Worm (Caenorhabditis elegans) whole organism, dauer: ENCODE data around the gene cest-7.

Experiments
- unc-62 ChIP-seq: sonication (generic microtip); optimal IDR thresholded peaks from 2 replicates; lab custom pipeline; 2017; ENCODE audit warnings: missing biosample characterization, missing genetic modification reagents, missing genetic modification characterization

cest-7 gene

DNA sequence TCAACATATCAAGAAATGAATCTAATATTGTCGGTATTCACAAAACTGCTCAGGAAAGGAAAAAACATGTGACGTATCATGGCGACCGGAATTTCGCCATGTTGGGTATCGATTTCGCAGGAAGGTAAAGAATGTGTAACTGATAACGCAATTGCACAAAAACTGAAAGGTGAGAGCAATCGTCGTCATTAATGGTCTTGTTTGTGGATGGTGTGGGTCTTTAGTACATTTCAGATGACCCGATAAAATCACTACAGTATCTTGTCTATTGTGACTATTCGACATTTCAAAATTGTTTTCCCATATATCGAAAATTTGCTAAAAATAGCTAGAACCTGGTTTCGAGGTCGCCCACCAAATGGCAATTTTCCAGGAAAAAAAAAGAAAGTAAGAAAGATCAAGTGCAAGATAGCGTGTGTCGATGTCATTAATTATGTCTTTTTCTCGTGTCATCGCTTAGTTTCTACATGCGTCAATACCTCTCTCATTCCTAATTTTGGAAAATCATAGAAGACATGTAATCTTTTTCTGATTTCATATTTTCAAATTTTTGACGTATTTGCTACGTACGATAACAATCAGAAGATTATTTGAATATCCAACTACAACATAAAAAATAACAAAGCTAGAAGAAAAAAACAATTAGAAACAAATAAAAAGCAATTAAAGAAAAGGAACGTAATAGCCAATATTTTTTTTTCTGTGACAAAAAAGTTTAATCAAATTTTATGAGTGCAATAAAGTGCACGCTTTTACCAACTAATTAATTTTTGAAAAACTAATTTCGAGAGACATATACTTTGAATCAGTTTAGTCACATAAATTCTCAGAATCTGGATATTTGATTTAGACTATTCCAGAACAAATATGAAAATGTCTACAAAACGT, 19.4 kb upstream of the cest-7 start:
- no peak for TF ChIP-seq unc-62 (GFP tag; lab: Kevin White, UChicago)

DNA sequence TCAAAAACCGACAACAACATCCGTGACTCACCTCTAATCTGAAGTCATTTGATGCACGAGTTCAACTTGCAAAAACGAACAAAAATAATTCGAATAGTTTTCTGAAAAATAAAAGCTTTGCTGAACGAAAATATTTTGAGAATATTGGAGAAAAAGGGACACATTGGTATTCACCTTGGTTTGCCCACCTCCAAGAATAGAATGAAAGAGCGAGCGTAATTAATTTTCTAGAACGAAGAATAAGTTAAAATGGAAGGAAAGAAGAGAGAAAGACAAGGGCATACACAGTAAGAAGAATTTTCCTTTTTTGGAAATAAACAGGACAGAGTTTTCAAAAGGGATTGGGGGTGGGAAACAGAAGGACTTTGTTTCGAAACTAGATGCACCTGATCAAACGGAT, 16.9 kb upstream of the cest-7 start, which contains the start of gene cab-1:
cab-1 (minus strand) TSS at position 101 of the 400 bp plus-strand sequence.
- no peak for TF ChIP-seq unc-62 (GFP tag; lab: Kevin White, UChicago)

DNA sequence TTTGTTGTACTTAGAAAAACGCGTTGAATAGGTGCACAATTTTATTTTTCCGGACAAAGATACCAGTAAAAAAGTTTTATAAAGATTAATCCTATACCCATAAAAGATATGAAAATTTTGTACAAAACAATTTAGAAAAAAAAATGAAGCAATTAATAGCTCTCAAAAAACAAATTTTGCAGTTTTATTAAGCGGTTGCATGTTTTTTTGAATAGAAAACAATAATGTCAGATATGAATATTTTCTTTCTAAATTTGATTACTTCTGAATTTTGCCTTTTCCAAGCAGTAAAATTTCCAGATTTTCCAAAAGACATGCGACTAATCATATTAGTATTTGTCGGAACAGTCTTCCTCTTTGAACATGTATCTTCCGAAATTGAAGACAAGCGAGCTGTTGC, 12.8 kb upstream of the cest-7 start, which contains the start of gene C23H4.8:
C23H4.8 (plus strand) TSS at position 301 of the 400 bp plus-strand sequence.
- TF ChIP-seq unc-62 (GFP tag; lab: Kevin White, UChicago) = no peak

DNA sequence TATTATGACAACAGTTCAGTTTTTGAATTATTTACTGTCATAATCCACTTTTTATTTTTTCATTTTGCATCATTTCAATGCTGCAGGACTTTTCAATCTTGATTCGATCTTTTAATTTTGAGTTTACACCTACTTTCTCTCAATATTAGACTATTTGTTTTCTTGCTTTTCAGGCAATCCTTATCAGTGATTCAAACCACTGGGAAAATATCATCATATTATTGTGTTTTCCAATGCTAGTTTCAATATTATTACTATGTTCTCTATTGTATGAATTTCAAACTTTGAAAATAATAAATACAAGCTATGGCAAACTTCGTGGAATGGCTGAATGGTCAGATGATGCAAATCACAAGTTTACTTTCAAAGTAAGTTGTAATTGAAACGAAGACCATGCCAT, 10.3 kb upstream of the cest-7 start, which contains the start of gene cest-8:
cest-8 (plus strand) TSS at position 184 of the 400 bp plus-strand sequence.
- TF ChIP-seq unc-62 (GFP tag; lab: Kevin White, UChicago) = no peak

DNA sequence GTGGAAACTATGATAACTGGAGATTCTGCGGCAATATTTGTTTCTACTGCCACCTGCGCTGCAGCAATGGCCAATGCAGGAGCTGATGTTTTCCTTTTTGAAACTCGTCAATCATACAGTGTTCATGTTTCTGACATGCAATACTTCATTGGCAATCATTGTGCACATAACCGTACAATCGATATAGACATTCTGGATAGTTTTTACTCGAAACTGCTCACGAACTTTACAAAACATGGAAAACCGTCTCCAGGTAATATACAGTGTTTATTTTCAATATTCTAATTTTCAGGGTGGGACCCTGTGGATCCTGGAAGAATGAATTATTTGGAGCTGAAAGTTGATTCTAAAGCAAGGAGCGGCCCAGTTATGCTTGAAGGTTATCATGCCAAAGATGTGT, 7.9 kb upstream of the cest-7 start, which contains the start of gene cest-9.2:
cest-9.2 (plus strand) TSS at position 301 of the 400 bp plus-strand sequence.
- TF ChIP-seq unc-62 (GFP tag; lab: Kevin White, UChicago) = no peak

DNA sequence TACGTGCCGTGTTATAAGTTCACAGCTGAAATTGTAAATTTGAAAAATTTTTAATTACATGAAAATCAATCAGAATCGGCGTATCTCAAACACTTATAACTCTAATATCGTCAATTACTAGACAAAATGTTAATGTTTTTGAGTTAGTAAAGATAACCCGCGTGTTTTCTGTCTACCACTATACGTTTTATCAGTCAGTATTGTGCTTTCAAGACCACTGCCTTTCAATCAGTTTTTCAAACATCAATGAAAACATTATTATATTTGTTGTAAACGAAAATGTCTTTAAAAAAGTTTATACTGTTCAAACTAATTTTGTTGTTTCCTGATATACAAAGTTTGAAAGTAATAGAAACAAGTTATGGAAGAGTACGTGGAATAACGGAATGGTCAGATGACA, 7.0 kb upstream of the cest-7 start:
- no peak for TF ChIP-seq unc-62 (GFP tag; lab: Kevin White, UChicago)

DNA sequence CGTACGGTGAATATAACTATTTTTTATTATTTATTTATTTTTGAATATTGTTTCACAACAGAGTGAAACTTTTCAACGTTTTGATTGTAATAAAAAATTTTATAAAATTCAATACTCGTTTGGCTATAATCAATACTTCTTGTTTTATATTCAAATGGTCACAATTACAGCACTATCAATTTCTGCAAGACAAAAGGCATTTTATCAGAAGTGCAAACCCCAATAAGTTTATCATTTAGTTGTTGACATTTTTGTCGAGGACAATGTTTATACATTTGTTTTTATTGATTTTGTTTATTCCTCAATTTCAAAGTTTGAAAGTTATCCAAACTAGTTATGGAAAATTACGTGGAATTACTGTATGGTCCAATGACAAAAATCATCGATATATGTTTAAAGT, 3.8 kb upstream of the cest-7 start, which contains the start of gene cest-9.1:
cest-9.1 (plus strand) TSS at position 213 of the 400 bp plus-strand sequence.
- no peak for TF ChIP-seq unc-62 (GFP tag; lab: Kevin White, UChicago)

DNA sequence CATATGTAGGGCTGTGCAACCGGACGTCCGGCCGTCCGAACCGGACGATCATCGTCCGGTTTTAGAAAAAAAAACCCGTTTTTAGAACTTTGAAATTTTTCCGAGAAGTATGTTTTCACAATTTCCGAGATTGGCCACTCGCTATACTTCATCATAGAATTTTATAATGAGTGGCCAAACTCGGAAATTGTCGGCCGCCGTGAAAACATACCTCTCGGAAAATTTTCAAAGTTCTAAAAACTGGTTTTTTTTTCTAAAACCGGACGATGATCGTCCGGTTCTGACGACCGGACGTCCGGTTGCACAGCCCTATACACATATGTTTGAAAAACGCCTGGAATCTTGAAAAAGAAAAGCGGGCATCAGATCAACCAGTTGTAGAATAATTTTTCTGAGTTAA, 2.6 kb upstream of the cest-7 start:
- no peak for TF ChIP-seq unc-62 (GFP tag; lab: Kevin White, UChicago)

DNA sequence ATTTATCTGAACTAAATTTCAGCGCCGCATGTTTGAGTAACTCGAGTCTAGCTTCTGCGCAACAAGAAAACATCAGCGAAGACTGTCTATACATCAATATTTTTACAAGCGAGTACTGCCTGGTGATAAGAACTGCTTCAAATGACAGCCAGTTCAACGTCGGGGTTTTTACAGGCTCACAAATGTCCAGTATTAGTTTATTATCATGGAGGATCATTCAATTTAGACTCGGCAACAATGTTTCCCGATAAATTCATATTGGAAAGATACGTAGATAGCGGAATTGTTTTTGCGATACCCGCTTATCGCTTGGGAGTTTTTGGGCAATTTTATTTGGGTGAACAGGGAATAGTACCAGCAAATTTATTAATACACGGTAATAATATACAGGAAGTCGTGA, 606 bp downstream of the cest-7 start:
- TF ChIP-seq unc-62 (GFP tag; lab: Kevin White, UChicago) = no peak

DNA sequence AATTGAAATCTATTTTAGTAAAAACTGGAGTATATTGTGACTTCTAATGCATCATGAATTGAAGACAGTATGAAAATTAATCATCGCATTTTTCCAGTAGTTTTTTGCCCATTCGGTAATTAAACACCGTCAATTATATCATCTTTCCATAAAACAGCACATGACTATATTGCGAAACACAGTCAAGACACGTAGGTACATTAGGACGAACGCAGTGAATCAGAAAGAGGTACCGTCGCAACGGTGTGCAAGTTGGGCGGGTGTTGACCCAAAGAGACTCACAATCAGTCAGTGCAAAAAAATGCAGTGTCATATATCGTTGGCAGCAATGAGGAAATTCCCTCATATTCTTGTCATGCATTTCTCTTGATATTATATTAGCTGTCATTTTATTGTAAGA, 4.7 kb downstream of the cest-7 start:
- no peak for TF ChIP-seq unc-62 (GFP tag; lab: Kevin White, UChicago)

DNA sequence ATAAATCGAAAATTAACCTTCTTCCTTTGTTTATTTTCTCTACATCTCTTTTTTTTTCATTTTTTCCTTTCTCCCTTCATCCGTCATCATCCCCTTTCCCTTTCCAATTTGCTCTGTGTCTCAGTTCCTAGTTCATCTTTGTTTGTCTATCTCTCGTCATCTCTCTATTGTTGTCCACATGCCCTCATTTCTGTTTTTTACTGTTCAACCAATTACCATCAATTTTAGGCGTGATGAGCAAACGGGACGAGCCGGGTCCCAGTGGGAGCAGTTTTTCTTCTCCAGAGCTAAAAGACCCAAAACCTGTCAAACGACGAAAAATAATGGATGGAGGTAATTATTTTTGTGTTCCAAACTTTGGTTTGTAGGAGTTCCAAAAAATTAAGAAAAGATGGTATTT, 5.6 kb downstream of the cest-7 start, which contains the start of gene C23H4.6:
C23H4.6 (plus strand) TSS at position 219 of the 400 bp plus-strand sequence.
- no peak for TF ChIP-seq unc-62 (GFP tag; lab: Kevin White, UChicago)

DNA sequence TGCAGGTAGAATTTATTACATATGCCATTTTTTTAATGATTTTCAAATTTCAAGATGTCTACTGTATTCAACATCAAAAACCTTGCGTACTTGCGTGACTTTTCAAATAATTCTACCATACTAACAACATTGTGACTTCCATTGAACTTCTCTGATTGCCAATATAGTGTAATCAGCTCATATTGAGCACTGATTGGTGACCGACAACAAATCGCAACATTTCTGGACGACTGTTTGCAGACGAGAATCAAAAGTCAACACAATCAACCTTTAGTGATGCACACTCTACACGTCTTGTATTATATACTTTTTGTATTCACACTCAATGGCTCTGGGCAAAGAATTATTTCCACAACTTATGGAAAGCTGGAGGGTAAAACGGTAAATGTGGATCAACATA, 11.7 kb downstream of the cest-7 start, which contains the start of gene cest-3:
cest-3 (plus strand) TSS at position 190 of the 400 bp plus-strand sequence.
- no peak for TF ChIP-seq unc-62 (GFP tag; lab: Kevin White, UChicago)

DNA sequence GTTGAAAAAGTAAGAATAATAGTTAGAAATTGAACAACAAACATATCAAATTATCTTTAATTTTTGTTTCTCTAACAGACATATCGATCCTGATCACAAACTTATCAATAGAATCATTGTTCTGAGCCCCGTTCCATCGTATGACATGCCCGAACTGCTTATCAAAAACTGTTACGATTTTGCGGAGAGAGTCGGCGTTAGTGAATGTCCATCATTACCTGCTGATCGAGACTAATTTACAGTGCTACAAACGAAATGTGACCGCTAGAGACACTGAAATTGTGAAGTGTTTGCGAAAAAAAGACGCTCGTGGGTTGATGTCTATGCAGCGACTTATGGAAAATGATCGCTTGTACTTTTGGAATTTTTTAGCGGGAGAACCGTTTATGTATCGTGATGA, 13.2 kb downstream of the cest-7 start:
- no peak for TF ChIP-seq unc-62 (GFP tag; lab: Kevin White, UChicago)

DNA sequence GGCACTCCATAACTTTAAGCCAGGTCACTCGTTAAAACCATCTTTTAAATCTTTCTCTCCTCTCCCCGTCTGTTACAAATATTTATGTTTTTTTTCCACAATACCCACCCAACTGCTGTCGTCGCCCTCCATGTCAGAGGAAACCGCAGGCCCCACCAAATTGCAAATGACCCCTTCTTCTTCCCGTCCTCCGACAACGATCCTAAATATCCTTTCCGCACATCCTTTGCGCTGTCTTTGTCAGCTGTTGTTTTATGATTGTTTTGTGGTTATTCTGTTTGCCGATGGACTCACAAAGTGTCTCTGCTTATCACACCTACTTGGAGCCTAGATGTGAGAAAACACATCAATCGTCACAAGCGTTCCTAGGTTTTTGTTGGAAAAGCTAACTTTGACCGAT, 18.4 kb downstream of the cest-7 start:
- no peak for TF ChIP-seq unc-62 (GFP tag; lab: Kevin White, UChicago)

DNA sequence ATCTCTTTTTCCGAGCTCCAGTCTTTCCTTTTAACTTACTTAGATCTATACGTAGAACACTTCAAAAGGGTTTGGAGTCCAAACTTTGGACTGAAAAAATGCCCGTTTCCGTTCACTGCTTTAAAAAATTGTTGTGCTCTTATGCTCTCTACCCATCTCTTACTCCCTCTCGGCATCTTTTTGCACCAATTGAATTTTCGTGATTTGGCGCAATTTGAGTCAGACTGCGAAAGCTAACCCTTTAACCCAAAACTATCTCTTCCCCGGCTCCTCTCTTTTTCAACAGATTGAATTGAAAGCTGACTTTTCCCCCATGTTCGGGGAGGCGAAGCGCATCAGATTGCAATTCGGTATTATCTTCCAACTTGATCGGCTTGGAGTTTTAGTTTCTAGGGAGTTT, 22.4 kb downstream of the cest-7 start:
- TF ChIP-seq unc-62 (GFP tag; lab: Kevin White, UChicago) = no peak

DNA sequence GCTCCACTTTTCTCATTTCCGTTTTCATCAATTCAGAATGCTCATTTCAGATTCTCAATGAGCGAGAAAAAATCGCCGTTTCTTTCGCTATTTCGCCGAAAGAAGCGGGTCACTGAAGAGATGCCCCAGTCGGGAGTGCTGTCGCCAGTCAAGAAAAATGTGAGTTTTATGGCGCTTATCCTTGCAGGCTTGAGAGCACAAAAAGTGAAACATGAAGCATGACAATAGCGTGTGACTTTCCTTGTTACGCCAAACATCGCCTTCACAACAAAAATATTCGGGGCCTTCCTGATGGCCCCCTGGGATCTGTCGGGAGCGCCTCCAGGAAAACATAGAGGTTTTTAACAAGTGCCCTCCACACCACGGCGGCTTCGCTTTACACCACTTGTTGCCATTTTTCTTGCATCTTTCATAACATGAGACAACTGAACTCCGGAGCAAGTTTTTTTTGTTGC, 26.9 kb downstream of the cest-7 start, which contains the start of gene E01G6.2:
E01G6.2 (plus strand) TSS at position 51 of the 455 bp plus-strand sequence.
- TF ChIP-seq unc-62 (GFP tag; lab: Kevin White, UChicago) = no peak
